Worm (Caenorhabditis elegans): ENCODE data around the gene Y53G8AR.8.

- no peak for TF ChIP-seq fkh-10 (GFP tag; optimal IDR thresholded peaks at IDR 0.05)
- no peak for TF ChIP-seq zag-1 (tag; optimal IDR thresholded peaks at IDR 0.05)
- TF ChIP-seq nhr-11 (tag; optimal IDR thresholded peaks at IDR 0.05): no peak
- no peak for TF ChIP-seq nhr-237 (tag; optimal IDR thresholded peaks at IDR 0.05)
- no peak for TF ChIP-seq ceh-82 (tag; optimal IDR thresholded peaks at IDR 0.05)
- TF ChIP-seq snpc-4 (tag; optimal IDR thresholded peaks at IDR 0.05): no peak
- no peak for TF ChIP-seq ceh-28 (tag; optimal IDR thresholded peaks at IDR 0.05)
- no peak for TF ChIP-seq egl-27 (tag; optimal IDR thresholded peaks at IDR 0.05)
- no peak for TF ChIP-seq tbx-2 (tag; optimal IDR thresholded peaks at IDR 0.05)
- no peak for TF ChIP-seq elt-1 (tag; optimal IDR thresholded peaks at IDR 0.05)
- TF ChIP-seq mdl-1 (tag; optimal IDR thresholded peaks at IDR 0.05): no peak
- no peak for TF ChIP-seq fos-1 (tag; optimal IDR thresholded peaks at IDR 0.05)
- no peak for TF ChIP-seq pqm-1 (tag; optimal IDR thresholded peaks at IDR 0.05)
These were observed 15.5 kb downstream of the Y53G8AR.8 start, which contains the start of gene Y53G8AM.8 for ce11 chrIII:3278610-3279009.

Measured in whole organism, L3 larva.